Worm (Caenorhabditis elegans): Measurements from ENCODE around the gene F49E12.12.

DNA sequence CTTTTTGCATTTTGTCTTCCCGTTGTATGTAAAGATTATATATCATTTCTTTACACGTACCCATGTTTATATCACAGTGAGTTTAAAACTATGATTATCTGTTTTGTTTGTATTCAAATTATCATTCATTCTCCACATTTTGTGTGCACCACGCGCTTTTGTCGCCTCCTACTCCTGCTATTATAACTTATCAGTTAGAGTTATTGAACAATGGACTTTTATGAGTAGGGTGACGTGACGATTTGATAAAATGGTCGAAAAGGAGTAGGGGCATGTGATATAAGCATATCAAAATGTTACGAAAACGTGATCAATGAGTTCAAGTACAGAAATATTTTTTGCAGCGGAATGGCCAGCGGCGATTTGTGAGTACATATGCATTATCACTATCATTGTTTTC, 1.6 kb downstream of the F49E12.12 start:
- no peak for TF ChIP-seq ceh-6 (GFP tag; optimal IDR thresholded peaks at IDR 0.05)
- TF ChIP-seq nfya-1 (tag; optimal IDR thresholded peaks at IDR 0.05): no peak
- TF ChIP-seq ceh-45 (GFP tag; IDR thresholded peaks at IDR 0.05): no peak
- TF ChIP-seq mec-3 (tag; optimal IDR thresholded peaks at IDR 0.05; ENCODE audit: borderline replicate concordance): no peak
- no peak for TF ChIP-seq ceh-18 (tag; optimal IDR thresholded peaks at IDR 0.05)
- TF ChIP-seq pat-9 (tag; optimal IDR thresholded peaks at IDR 0.05): no peak
- TF ChIP-seq madf-2 (tag; optimal IDR thresholded peaks at IDR 0.05): no peak
- TF ChIP-seq ama-1 (optimal IDR thresholded peaks at IDR 0.05): no peak
- TF ChIP-seq gmeb-2 (tag; optimal IDR thresholded peaks at IDR 0.05): no peak
- no peak for TF ChIP-seq unc-55 (GFP tag; optimal IDR thresholded peaks at IDR 0.05)
- TF ChIP-seq ceh-31 (tag; optimal IDR thresholded peaks at IDR 0.05): no peak

All from whole organism, late embryonic.